Fruit fly (Drosophila melanogaster) whole organism, embryonic: ENCODE data around the gene Hand.

Experiments used
- Asciz ChIP-seq: fragments of 200-800 bp; sonication (Bioruptor generic); optimal IDR thresholded peaks from 2 replicates; lab custom pipeline; 2017; ENCODE audit warnings: missing biosample characterization, mild to moderate bottlenecking, missing genetic modification characterization, missing genetic modification reagents
- BEAF-32 ChIP-seq: fragments of 200-800 bp; sonication (Bioruptor generic); optimal IDR thresholded peaks from 3 replicates; lab custom pipeline; 2017; ENCODE audit warnings: missing biosample characterization, missing genetic modification characterization, mild to moderate bottlenecking, moderate library complexity, missing genetic modification reagents
- Blimp-1 ChIP-seq: fragments of 200-800 bp; sonication (Bioruptor generic); optimal IDR thresholded peaks from 3 replicates; lab custom pipeline; 2018; ENCODE audit warnings: missing biosample characterization, missing genetic modification characterization, mild to moderate bottlenecking, moderate library complexity, missing genetic modification reagents
- CG10366 ChIP-seq: fragments of 200-800 bp; sonication (Bioruptor generic); IDR thresholded peaks from 2 replicates; pipeline ENCODE4 v1.3.6; 2022; ENCODE audit warnings: missing biosample characterization, missing genetic modification characterization
- CG10543 ChIP-seq: fragments of 200-800 bp; sonication (Bioruptor generic); optimal IDR thresholded peaks from 3 replicates; lab custom pipeline; 2017; ENCODE audit warnings: missing biosample characterization, mild to moderate bottlenecking, missing genetic modification characterization, moderate library complexity
- CG10979 ChIP-seq: fragments of 200-800 bp; sonication (Bioruptor generic); optimal IDR thresholded peaks from 2 replicates; lab custom pipeline; 2018; ENCODE audit warnings: missing biosample characterization, mild to moderate bottlenecking, missing genetic modification characterization, moderate library complexity
- CG14710 ChIP-seq: fragments of 200-800 bp; sonication (Bioruptor generic); optimal IDR thresholded peaks from 3 replicates; lab custom pipeline; 2019; ENCODE audit warnings: missing biosample characterization, mild to moderate bottlenecking, missing genetic modification characterization, moderate library complexity
- CG16813 ChIP-seq: fragments of 200-800 bp; sonication (Bioruptor generic); IDR thresholded peaks from 3 replicates; pipeline ENCODE4 v1.3.6; 2022; ENCODE audit warnings: missing biosample characterization, missing genetic modification characterization; ENCODE audit not compliant: partially characterized antibody
- CG16815 ChIP-seq: fragments of 200-800 bp; sonication (Bioruptor generic); optimal IDR thresholded peaks from 3 replicates; lab custom pipeline; 2017; ENCODE audit warnings: missing biosample characterization, mild to moderate bottlenecking, missing genetic modification characterization
- CG17186 ChIP-seq: fragments of 200-800 bp; sonication (Bioruptor generic); optimal IDR thresholded peaks from 3 replicates; lab custom pipeline; 2017; ENCODE audit warnings: missing biosample characterization, missing genetic modification reagents, missing genetic modification characterization
- CG17568 ChIP-seq: fragments of 200-800 bp; sonication (Bioruptor generic); optimal IDR thresholded peaks from 2 replicates; lab custom pipeline; 2018; ENCODE audit warnings: missing biosample characterization, mild to moderate bottlenecking, missing genetic modification characterization, moderate library complexity
- CG17829 ChIP-seq: fragments of 200-800 bp; optimal IDR thresholded peaks from 2 replicates; lab custom pipeline; 2019; ENCODE audit warnings: missing biosample characterization, mild to moderate bottlenecking, missing genetic modification characterization, moderate library complexity
- CG17912 ChIP-seq: fragments of 200-800 bp; sonication (Bioruptor generic); optimal IDR thresholded peaks from 2 replicates; lab custom pipeline; 2018; ENCODE audit warnings: missing biosample characterization, mild to moderate bottlenecking, missing genetic modification characterization
- CG1832 ChIP-seq: fragments of 200-800 bp; sonication (Bioruptor generic); optimal IDR thresholded peaks from 2 replicates; lab custom pipeline; 2017; ENCODE audit warnings: missing biosample characterization, mild to moderate bottlenecking, missing genetic modification characterization, inconsistent platforms
- CG2120 ChIP-seq: fragments of 200-800 bp; sonication (Bioruptor generic); optimal IDR thresholded peaks from 3 replicates; lab custom pipeline; 2016; ENCODE audit warnings: missing biosample characterization, missing genetic modification characterization
- CG31365 ChIP-seq: fragments of 200-800 bp; sonication (Bioruptor generic); optimal IDR thresholded peaks from 2 replicates; lab custom pipeline; 2018; ENCODE audit warnings: missing biosample characterization, mild to moderate bottlenecking, missing genetic modification characterization
- CG31441 ChIP-seq: fragments of 200-800 bp; sonication (Bioruptor generic); IDR thresholded peaks from 2 replicates; pipeline ENCODE4 v1.3.6; 2022; ENCODE audit warnings: missing biosample characterization, missing genetic modification characterization
- CG3281 ChIP-seq: fragments of 200-800 bp; sonication (Bioruptor generic); optimal IDR thresholded peaks from 3 replicates; lab custom pipeline; 2017; ENCODE audit warnings: missing biosample characterization, mild to moderate bottlenecking, missing genetic modification characterization
- CG3838 ChIP-seq: fragments of 200-800 bp; sonication (Bioruptor generic); optimal IDR thresholded peaks from 3 replicates; lab custom pipeline; 2016; ENCODE audit warnings: missing biosample characterization, missing genetic modification characterization
- CG4617 ChIP-seq: fragments of 200-800 bp; sonication (Bioruptor generic); optimal IDR thresholded peaks from 3 replicates; lab custom pipeline; 2016; ENCODE audit warnings: missing biosample characterization, missing genetic modification characterization, borderline replicate concordance
- CG4707 ChIP-seq: fragments of 200-800 bp; sonication (Bioruptor generic); optimal IDR thresholded peaks from 2 replicates; lab custom pipeline; 2018; ENCODE audit warnings: missing biosample characterization, mild to moderate bottlenecking, missing genetic modification characterization, moderate library complexity
- CG6689 ChIP-seq: fragments of 200-800 bp; sonication (Bioruptor generic); IDR thresholded peaks from 2 replicates; pipeline ENCODE4 v1.3.6; 2022; ENCODE audit warnings: missing biosample characterization, missing genetic modification characterization
- CG6765 ChIP-seq: fragments of 200-800 bp; sonication (Bioruptor generic); optimal IDR thresholded peaks from 3 replicates; lab custom pipeline; 2017; ENCODE audit warnings: missing biosample characterization, mild to moderate bottlenecking, missing genetic modification characterization
- CG7372 ChIP-seq: fragments of 200-800 bp; sonication (Bioruptor generic); IDR thresholded peaks from 2 replicates; pipeline ENCODE4 v1.3.6; 2022; ENCODE audit warnings: missing biosample characterization, missing genetic modification characterization
- CG7963 ChIP-seq: fragments of 200-800 bp; sonication (Bioruptor generic); IDR thresholded peaks from 3 replicates; pipeline ENCODE4 v1.3.6; 2022; ENCODE audit warnings: missing biosample characterization, missing genetic modification characterization; ENCODE audit not compliant: partially characterized antibody
- CkIIα-i1 ChIP-seq: fragments of 200-800 bp; sonication (Bioruptor generic); IDR thresholded peaks from 2 replicates; pipeline ENCODE4 v1.3.6; 2022; ENCODE audit warnings: missing biosample characterization, missing genetic modification characterization
- Doc3 ChIP-seq: fragments of 200-800 bp; sonication (Bioruptor generic); IDR thresholded peaks from 3 replicates; pipeline ENCODE4 v1.3.6; 2022; ENCODE audit warnings: missing biosample characterization, missing genetic modification characterization; ENCODE audit not compliant: partially characterized antibody
- Elba2 ChIP-seq: fragments of 200-800 bp; sonication (Bioruptor generic); optimal IDR thresholded peaks from 3 replicates; lab custom pipeline; 2016; ENCODE audit warnings: missing biosample characterization, missing genetic modification characterization
- Hr39 ChIP-seq: fragments of >200 bp; optimal IDR thresholded peaks from 2 replicates; lab custom pipeline; 2017
- Hr51 ChIP-seq, 2 experiments: fragments of 200-800 bp; sonication (Bioruptor generic); optimal IDR thresholded peaks; 2 replicates in 1 of 2; 3 replicates in 1 of 2; lab custom pipeline; 2016 to 2018; ENCODE audit warnings: missing biosample characterization in 2 of 2, missing genetic modification characterization in 2 of 2, mild to moderate bottlenecking in 1 of 2, moderate library complexity in 1 of 2
- Optix ChIP-seq: fragments of 200-800 bp; sonication (Bioruptor generic); IDR thresholded peaks from 3 replicates; pipeline ENCODE4 v1.3.6; 2022; ENCODE audit warnings: missing biosample characterization, missing genetic modification characterization
- Side ChIP-seq: fragments of 200-800 bp; sonication (Bioruptor generic); optimal IDR thresholded peaks from 2 replicates; lab custom pipeline; 2016; ENCODE audit warnings: missing biosample characterization, missing genetic modification characterization
- Sox102F ChIP-seq: fragments of 200-800 bp; sonication (Bioruptor generic); optimal IDR thresholded peaks from 2 replicates; lab custom pipeline; 2018; ENCODE audit warnings: missing biosample characterization, mild to moderate bottlenecking, missing genetic modification characterization, moderate library complexity
- al ChIP-seq: fragments of 200-800 bp; sonication (Bioruptor generic); IDR thresholded peaks from 2 replicates; pipeline ENCODE4 v1.3.6; 2022; ENCODE audit warnings: missing biosample characterization, missing genetic modification characterization
- bbx ChIP-seq: fragments of 200-800 bp; sonication (Bioruptor generic); IDR thresholded peaks from 2 replicates; pipeline ENCODE4 v1.3.6; 2022; ENCODE audit warnings: missing biosample characterization, missing genetic modification characterization; ENCODE audit not compliant: partially characterized antibody
- cato ChIP-seq: fragments of 200-800 bp; sonication (Bioruptor generic); optimal IDR thresholded peaks from 2 replicates; lab custom pipeline; 2016; ENCODE audit warnings: missing biosample characterization, missing genetic modification characterization, borderline replicate concordance
- dimm ChIP-seq: fragments of 200-800 bp; sonication (Bioruptor generic); IDR thresholded peaks from 2 replicates; pipeline ENCODE4 v1.3.6; 2022; ENCODE audit warnings: missing biosample characterization, missing genetic modification characterization
- dpn ChIP-seq, 2 experiments: fragments of 200-800 bp; sonication (Bioruptor generic); optimal IDR thresholded peaks; 3 replicates each; lab custom pipeline; 2016; ENCODE audit warnings: missing biosample characterization in 2 of 2, missing genetic modification characterization in 2 of 2
- dysf ChIP-seq: fragments of 200-800 bp; sonication (Bioruptor generic); IDR thresholded peaks from 3 replicates; pipeline ENCODE4 v1.3.6; 2022; ENCODE audit warnings: missing biosample characterization, missing genetic modification characterization
- fd64A ChIP-seq: fragments of 200-800 bp; sonication (Bioruptor generic); optimal IDR thresholded peaks from 3 replicates; lab custom pipeline; 2018; ENCODE audit warnings: missing biosample characterization, mild to moderate bottlenecking, missing genetic modification characterization
- knrl ChIP-seq: fragments of 200-800 bp; sonication (Bioruptor generic); IDR thresholded peaks from 3 replicates; pipeline ENCODE4 v1.3.6; 2022; ENCODE audit warnings: missing biosample characterization, missing genetic modification characterization; ENCODE audit not compliant: partially characterized antibody
- lmd ChIP-seq: fragments of 200-800 bp; sonication (Bioruptor generic); IDR thresholded peaks from 2 replicates; pipeline ENCODE4 v1.3.6; 2022; ENCODE audit warnings: missing biosample characterization, missing genetic modification characterization
- nerfin-1 ChIP-seq: fragments of 200-800 bp; sonication (Bioruptor generic); optimal IDR thresholded peaks from 3 replicates; lab custom pipeline; 2019; ENCODE audit warnings: missing biosample characterization, mild to moderate bottlenecking, missing genetic modification characterization, moderate library complexity
- pfk ChIP-seq: fragments of 200-800 bp; sonication (Bioruptor generic); optimal IDR thresholded peaks from 2 replicates; lab custom pipeline; 2018; ENCODE audit warnings: missing biosample characterization, mild to moderate bottlenecking, missing genetic modification characterization, moderate library complexity
- salm ChIP-seq: fragments of 200-800 bp; sonication (Bioruptor generic); optimal IDR thresholded peaks from 2 replicates; lab custom pipeline; 2018; ENCODE audit warnings: missing biosample characterization, mild to moderate bottlenecking, missing genetic modification characterization
- toy ChIP-seq: fragments of 200-800 bp; sonication (Bioruptor generic); IDR thresholded peaks from 2 replicates; pipeline ENCODE4 v1.3.6; 2022; ENCODE audit warnings: missing biosample characterization, missing genetic modification characterization
- trem ChIP-seq: fragments of 200-800 bp; optimal IDR thresholded peaks from 3 replicates; lab custom pipeline; 2019; ENCODE audit warnings: missing biosample characterization, mild to moderate bottlenecking, missing genetic modification characterization, moderate library complexity
- vvl ChIP-seq: fragments of 200-800 bp; sonication (Bioruptor generic); IDR thresholded peaks from 2 replicates; pipeline ENCODE4 v1.3.6; 2022; ENCODE audit warnings: missing biosample characterization, missing genetic modification characterization
- zen ChIP-seq: fragments of 200-800 bp; sonication (Bioruptor generic); optimal IDR thresholded peaks from 3 replicates; lab custom pipeline; 2018; ENCODE audit warnings: missing biosample characterization, mild to moderate bottlenecking, missing genetic modification characterization, moderate library complexity

Hand gene

dm6 chr2L:10299077-10299809, 4.1 kb upstream of the Hand start:
- TF ChIP-seq CG16815 (GFP tag; lab: Kevin White, UChicago) (no peak), Hr51 (GFP tag; optimal IDR thresholded peaks at IDR 0.05; lab: Kevin White, UChicago) (peak in 1 of 2 experiments; percentile 42), knrl (no peak), nerfin-1 (tag; lab: Kevin White, UChicago) (peak; percentile 6), CG17829 (tag; lab: Kevin White, UChicago) (no peak), Elba2 (no peak), CG10979 (peak; percentile 29), CG1832 (GFP tag; lab: Kevin White, UChicago) (no peak), Blimp-1 (no peak), trem (tag; lab: Kevin White, UChicago) (no peak), CG3838 (GFP tag; lab: Kevin White, UChicago) (no peak), CG10366 (GFP tag; lab: Robert Waterston, UW) (no peak), Hr39 (lab: Kevin White, UChicago) (no peak), Optix (GFP tag; lab: Robert Waterston, UW) (no peak), salm (tag; lab: Kevin White, UChicago) (no peak), vvl (GFP tag; lab: Robert Waterston, UW) (peak; percentile 17; the same call in 1 of the 2 replicates), CkIIα-i1 (GFP tag; lab: Robert Waterston, UW) (no peak), CG31441 (GFP tag; lab: Robert Waterston, UW) (no peak), CG6689 (GFP tag; lab: Robert Waterston, UW) (no peak), CG17568 (GFP tag; lab: Kevin White, UChicago) (peak; percentile 8), CG7963 (no peak), CG31365 (peak; percentile 55), fd64A (no peak), zen (no peak), CG4707 (GFP tag; lab: Kevin White, UChicago) (no peak), al (no peak), Side (GFP tag; lab: Kevin White, UChicago) (no peak), dpn (GFP tag; optimal IDR thresholded peaks at IDR 0.05; lab: Kevin White, UChicago) (peak in 1 of 2 experiments; percentile 8), CG16813 (GFP tag; lab: Robert Waterston, UW) (no peak), CG2120 (GFP tag; lab: Kevin White, UChicago) (peak; percentile 0), dysf (peak; percentile 49; the same call in 1 of the 3 replicates), CG17186 (GFP tag; lab: Kevin White, UChicago) (no peak), dimm (GFP tag; lab: Robert Waterston, UW) (no peak), toy (no peak), bbx (no peak), CG4617 (GFP tag; lab: Kevin White, UChicago) (peak; percentile 77), Doc3 (GFP tag; lab: Robert Waterston, UW) (no peak), CG7372 (GFP tag; lab: Robert Waterston, UW) (no peak), Sox102F (GFP tag; lab: Kevin White, UChicago) (no peak), CG14710 (tag; lab: Kevin White, UChicago) (no peak), cato (GFP tag; lab: Kevin White, UChicago) (no peak), CG3281 (no peak), BEAF-32 (GFP tag; lab: Kevin White, UChicago) (no peak), Asciz (GFP tag; lab: Kevin White, UChicago) (no peak), pfk (no peak), lmd (GFP tag; lab: Robert Waterston, UW) (no peak), CG10543 (no peak), CG17912 (no peak), CG6765 (GFP tag; lab: Kevin White, UChicago) (no peak)
